Fruit fly (Drosophila melanogaster): ENCODE results near the gene CG44362.

dm6 chr3L:11373821-11374581, 23.3 kb upstream of the CG44362 start:
- TF ChIP-seq Crg-1 (GFP tag; optimal IDR thresholded peaks at IDR 0.05) (no peak), bab1 (GFP tag; optimal IDR thresholded peaks at IDR 0.05) (no peak), CG12768 (GFP tag; optimal IDR thresholded peaks at IDR 0.05) (no peak), kay (GFP tag; ENCODE audit: borderline replicate concordance) (no peak)

All from whole organism, adult.